Worm (Caenorhabditis elegans): ENCODE measurements around the gene F14F7.5.

DNA sequence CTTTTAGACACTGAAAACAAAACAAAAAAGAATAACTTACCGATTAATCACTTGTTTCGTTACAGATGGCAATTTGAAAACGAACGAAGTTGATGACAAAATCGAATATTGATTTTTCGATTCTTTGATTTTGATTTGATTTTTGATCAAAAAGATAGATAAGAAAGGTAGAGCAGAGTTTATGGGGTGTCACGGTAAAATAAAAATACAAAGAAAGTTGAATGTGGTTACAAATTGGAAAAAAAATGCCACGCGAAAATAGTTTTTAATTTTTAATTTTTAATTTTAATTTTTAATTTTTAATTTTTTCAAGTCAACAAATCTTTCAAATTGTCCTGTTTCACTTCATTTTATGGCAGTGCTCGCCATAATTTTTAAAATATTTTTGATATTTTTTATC lies 23.5 kb downstream of the F14F7.5 start, which contains the start of gene F54F12.1:
- TF ChIP-seq scrt-1 (GFP tag; IDR thresholded peaks at IDR 0.05) (no peak), flt-1 (GFP tag; IDR thresholded peaks at IDR 0.05) (no peak), ets-7 (tag; optimal IDR thresholded peaks at IDR 0.05) (no peak), hmbx-1 (tag; optimal IDR thresholded peaks at IDR 0.05) (no peak), ceh-36 (tag; optimal IDR thresholded peaks at IDR 0.05) (no peak), tbx-11 (GFP tag; IDR thresholded peaks at IDR 0.05) (no peak), ama-1 (optimal IDR thresholded peaks at IDR 0.05) (no peak), sea-1 (GFP tag; conservative IDR thresholded peaks at IDR 0.05) (no peak), ceh-13 (GFP tag; optimal IDR thresholded peaks at IDR 0.05) (no peak), hmg-4 (GFP tag; optimal IDR thresholded peaks at IDR 0.05) (no peak), aly-1 (tag; optimal IDR thresholded peaks at IDR 0.05) (no peak), F13C5.2 (tag; optimal IDR thresholded peaks at IDR 0.05) (no peak), tra-4 (tag; optimal IDR thresholded peaks at IDR 0.05) (no peak)

Data from whole organism, early embryonic.